Fruit fly (Drosophila melanogaster): ENCODE results near the gene CG15628.
A peak's percentile ranks its signal among the peaks of the same experiment; 100 is the strongest.

Gene CG15628

dm6 chr2L:4847191-4847853, 25.7 kb downstream of the CG15628 start, which contains the start of the genes mxt and CG11927 (continued):
- peak; percentile 40 for TF ChIP-seq Meics (GFP tag; optimal IDR thresholded peaks at IDR 0.05)
- TF ChIP-seq pum (GFP tag; optimal IDR thresholded peaks at IDR 0.05), result peak; percentile 30
- TF ChIP-seq CG10267 (tag; optimal IDR thresholded peaks at IDR 0.05), result peak; percentile 43
- peak; percentile 71 for TF ChIP-seq CG17361 (GFP tag; IDR thresholded peaks at IDR 0.05)
- TF ChIP-seq psq (GFP tag; optimal IDR thresholded peaks at IDR 0.05), result no peak
- TF ChIP-seq CG11398 (GFP tag; optimal IDR thresholded peaks at IDR 0.05), result no peak
- TF ChIP-seq dimm (GFP tag; IDR thresholded peaks at IDR 0.05), result no peak
- TF ChIP-seq NC2β (GFP tag; optimal IDR thresholded peaks at IDR 0.05), result no peak
- TF ChIP-seq dmrt11E (tag; optimal IDR thresholded peaks at IDR 0.05), result peak; percentile 29
- TF ChIP-seq emc (GFP tag; optimal IDR thresholded peaks at IDR 0.05), result no peak
- no peak; the same call in 1 of the 2 replicates for TF ChIP-seq onecut (GFP tag; IDR thresholded peaks at IDR 0.05)
- TF ChIP-seq CG14050 (GFP tag; IDR thresholded peaks at IDR 0.05), result no peak
- TF ChIP-seq D19A (tag; optimal IDR thresholded peaks at IDR 0.05), result no peak
- TF ChIP-seq schlank (tag; optimal IDR thresholded peaks at IDR 0.05), result no peak
- no peak for TF ChIP-seq nom (GFP tag; optimal IDR thresholded peaks at IDR 0.05)
- TF ChIP-seq cas (GFP tag; IDR thresholded peaks at IDR 0.05), result 0 out of 2 replicates have a peak, but pooled peaks have one; percentile 30
- no peak for TF ChIP-seq CG12219 (GFP tag; optimal IDR thresholded peaks at IDR 0.05)
- TF ChIP-seq CG4730 (GFP tag; IDR thresholded peaks at IDR 0.05), result no peak
- TF ChIP-seq NK7.1 (GFP tag; optimal IDR thresholded peaks at IDR 0.05), result no peak
- TF ChIP-seq Awh (GFP tag; IDR thresholded peaks at IDR 0.05), result no peak
- TF ChIP-seq Dek (tag; optimal IDR thresholded peaks at IDR 0.05), result no peak
- TF ChIP-seq CrebB (tag; optimal IDR thresholded peaks at IDR 0.05), result no peak
- TF ChIP-seq insv (GFP tag; optimal IDR thresholded peaks at IDR 0.05), result no peak
- TF ChIP-seq CG5245 (GFP tag; optimal IDR thresholded peaks at IDR 0.05), result no peak
- no peak for TF ChIP-seq yki (optimal IDR thresholded peaks at IDR 0.05)
- TF ChIP-seq C15 (GFP tag; IDR thresholded peaks at IDR 0.05), result no peak
- TF ChIP-seq CG10565 (GFP tag; optimal IDR thresholded peaks at IDR 0.05), result no peak
- TF ChIP-seq CG18764 (GFP tag; optimal IDR thresholded peaks at IDR 0.05), result peak; percentile 37
- TF ChIP-seq CG18262 (tag; optimal IDR thresholded peaks at IDR 0.05), result peak; percentile 40
- TF ChIP-seq Elba2 (GFP tag; optimal IDR thresholded peaks at IDR 0.05), result no peak
- TF ChIP-seq CG11093 (GFP tag; IDR thresholded peaks at IDR 0.05), result 0 out of 3 replicates have a peak, but pooled peaks have one; percentile 31
- 0 out of 2 replicates have a peak, but pooled peaks have one; percentile 9 for TF ChIP-seq CG4404 (GFP tag; IDR thresholded peaks at IDR 0.05)
- peak; percentile 60 for TF ChIP-seq ssp (GFP tag; IDR thresholded peaks at IDR 0.05)
- TF ChIP-seq Blimp-1 (GFP tag; optimal IDR thresholded peaks at IDR 0.05), result no peak
- peak; percentile 31 for TF ChIP-seq CG1647 (GFP tag; optimal IDR thresholded peaks at IDR 0.05)
- no peak for TF ChIP-seq Asciz (GFP tag; optimal IDR thresholded peaks at IDR 0.05)
- TF ChIP-seq CG16863 (GFP tag; optimal IDR thresholded peaks at IDR 0.05), result no peak
- TF ChIP-seq Oaz (GFP tag; IDR thresholded peaks at IDR 0.05), result no peak
- TF ChIP-seq toy (GFP tag; IDR thresholded peaks at IDR 0.05), result no peak
- peak; percentile 12 for TF ChIP-seq Fer2 (tag; optimal IDR thresholded peaks at IDR 0.05)

DNA sequence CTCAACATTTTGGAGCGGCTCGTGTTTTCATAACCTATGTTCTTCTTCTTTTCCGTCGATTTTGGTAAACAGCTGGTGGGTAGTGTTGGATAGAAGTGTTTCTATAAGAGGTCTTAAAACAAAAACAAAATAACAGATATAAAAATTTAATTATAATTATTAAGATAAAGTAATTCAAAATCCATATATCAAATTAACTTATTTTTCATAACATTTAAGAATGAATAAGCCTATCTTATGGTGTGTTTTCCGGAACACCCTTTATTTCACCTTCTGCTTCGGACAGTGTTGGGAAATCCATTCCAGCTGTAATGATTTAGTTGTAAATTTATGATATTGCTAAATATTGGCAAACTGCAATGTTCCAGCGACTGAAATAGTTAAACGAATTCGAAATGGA, 28.8 kb downstream of the CG15628 start, which contains the start of the genes mRpS2 and Mon1:
TSS of gene mRpS2 (minus strand) at position 64 of the 400 bp plus-strand sequence.
TSS of gene Mon1 (plus strand) at position 286 of the 400 bp plus-strand sequence.
- TF ChIP-seq CG3995 (GFP tag; optimal IDR thresholded peaks at IDR 0.05) (peak; percentile 56), psq (GFP tag; optimal IDR thresholded peaks at IDR 0.05) (peak; percentile 86), CG17186 (GFP tag; optimal IDR thresholded peaks at IDR 0.05) (peak; percentile 71), CG10462 (GFP tag; optimal IDR thresholded peaks at IDR 0.05) (peak; percentile 88), ssp (GFP tag; IDR thresholded peaks at IDR 0.05) (peak; percentile 90), aop (GFP tag; IDR thresholded peaks at IDR 0.05) (peak; percentile 82), ash1 (GFP tag; optimal IDR thresholded peaks at IDR 0.05) (peak; percentile 47), CG2120 (GFP tag; optimal IDR thresholded peaks at IDR 0.05) (peak; percentile 95), run (tag; optimal IDR thresholded peaks at IDR 0.05) (peak; percentile 79), CG6683 (GFP tag; optimal IDR thresholded peaks at IDR 0.05) (peak; percentile 91), fu2 (GFP tag; optimal IDR thresholded peaks at IDR 0.05) (peak; percentile 77), kay (GFP tag; optimal IDR thresholded peaks at IDR 0.05) (peak; percentile 93), CG7271 (tag; optimal IDR thresholded peaks at IDR 0.05) (peak; percentile 94), CG33557 (GFP tag; optimal IDR thresholded peaks at IDR 0.05) (peak; percentile 81), emc (GFP tag; optimal IDR thresholded peaks at IDR 0.05) (peak; percentile 63), Bgb (GFP tag; IDR thresholded peaks at IDR 0.05; ENCODE audit: partially characterized antibody) (no peak)
